Fruit fly (Drosophila melanogaster) S2 (cell line): Measurements from ENCODE around the gene CG12581.

ENCODE experiments used
- CG8478 ChIP-seq: fragments of >200 bp; optimal IDR thresholded peaks from 2 replicates; lab custom pipeline; 2018
- CTCF ChIP-seq, 2 experiments: fragments of >200 bp; optimal IDR thresholded peaks; 2 replicates each; lab custom pipeline; 2018

Gene CG12581

dm6 chr3R:4214038-4214437, 39.6 kb downstream of the CG12581 start:
- TF ChIP-seq CTCF (optimal IDR thresholded peaks at IDR 0.05; lab: Kevin White, UChicago) (no peak), CG8478 (lab: Kevin White, UChicago) (no peak)

DNA sequence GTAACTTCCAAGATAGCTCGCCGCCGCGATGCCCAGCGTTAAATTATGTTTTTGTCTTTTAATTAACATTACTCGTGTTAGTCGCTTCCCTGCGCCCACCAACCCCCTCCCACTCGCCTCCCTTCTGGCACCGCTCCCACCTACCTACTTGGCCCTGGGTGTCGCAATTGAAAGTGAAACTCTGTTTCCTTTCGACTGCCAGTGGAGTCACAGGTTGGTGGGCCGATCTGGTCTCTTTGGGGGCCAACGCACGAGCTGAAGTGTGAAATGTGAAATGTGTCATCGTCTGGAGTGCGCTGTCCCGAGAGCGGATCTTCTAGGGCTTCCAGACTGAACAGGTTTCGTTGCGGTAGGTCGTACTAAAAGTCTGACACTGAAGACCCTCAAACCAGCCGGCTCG, 40.2 kb downstream of the CG12581 start:
- TF ChIP-seq CG8478 (lab: Kevin White, UChicago): no peak
- TF ChIP-seq CTCF (optimal IDR thresholded peaks at IDR 0.05; lab: Kevin White, UChicago): no peak

- TF ChIP-seq CG8478 (lab: Kevin White, UChicago) (no peak), CTCF (optimal IDR thresholded peaks at IDR 0.05; lab: Kevin White, UChicago) (no peak)
Observed at dm6 chr3R:4215264-4215993, 41.0 kb downstream of the CG12581 start, which contains the start of gene CG14636. TSS of gene CG14636 (minus strand) at chr3R:4215314.

dm6 chr3R:4220030-4220429, 45.6 kb downstream of the CG12581 start, which contains the start of gene CG31516:
TSS of gene CG31516 (minus strand) at chr3R:4220130.
- no peak for TF ChIP-seq CG8478 (lab: Kevin White, UChicago)
- TF ChIP-seq CTCF (optimal IDR thresholded peaks at IDR 0.05; lab: Kevin White, UChicago): no peak

- no peak for TF ChIP-seq CG8478 (lab: Kevin White, UChicago)
- peak; percentile 59 to 60 for TF ChIP-seq CTCF (optimal IDR thresholded peaks at IDR 0.05; lab: Kevin White, UChicago)
Observed at dm6 chr3R:4220780-4221179, 46.3 kb downstream of the CG12581 start.

DNA sequence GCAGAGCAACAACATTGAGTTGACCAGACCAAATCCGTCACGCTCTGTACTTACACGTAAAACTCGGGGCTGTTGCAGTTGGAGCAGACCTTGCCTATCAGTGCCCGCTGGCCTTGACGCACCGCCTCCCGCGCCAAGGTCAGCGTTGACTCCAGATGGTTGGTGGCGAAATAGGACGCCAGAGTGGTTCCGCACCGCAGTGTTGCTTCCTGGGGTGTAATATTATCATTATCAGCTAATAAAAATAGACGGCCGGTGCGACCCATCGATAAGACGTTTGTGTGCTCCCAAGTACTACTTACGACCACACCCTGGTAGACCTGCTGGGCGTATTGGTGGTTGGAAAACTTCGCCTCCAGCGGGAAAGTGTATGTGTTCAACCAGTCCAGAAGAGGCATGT, 54.0 kb downstream of the CG12581 start:
- TF ChIP-seq CTCF (optimal IDR thresholded peaks at IDR 0.05; lab: Kevin White, UChicago) (no peak), CG8478 (lab: Kevin White, UChicago) (no peak)

- TF ChIP-seq CTCF (optimal IDR thresholded peaks at IDR 0.05; lab: Kevin White, UChicago) (no peak), CG8478 (lab: Kevin White, UChicago) (no peak)
Observed at dm6 chr3R:4229137-4229764, 54.8 kb downstream of the CG12581 start, which contains the start of gene DhpD. TSS of gene DhpD (minus strand) at chr3R:4229238.

DNA sequence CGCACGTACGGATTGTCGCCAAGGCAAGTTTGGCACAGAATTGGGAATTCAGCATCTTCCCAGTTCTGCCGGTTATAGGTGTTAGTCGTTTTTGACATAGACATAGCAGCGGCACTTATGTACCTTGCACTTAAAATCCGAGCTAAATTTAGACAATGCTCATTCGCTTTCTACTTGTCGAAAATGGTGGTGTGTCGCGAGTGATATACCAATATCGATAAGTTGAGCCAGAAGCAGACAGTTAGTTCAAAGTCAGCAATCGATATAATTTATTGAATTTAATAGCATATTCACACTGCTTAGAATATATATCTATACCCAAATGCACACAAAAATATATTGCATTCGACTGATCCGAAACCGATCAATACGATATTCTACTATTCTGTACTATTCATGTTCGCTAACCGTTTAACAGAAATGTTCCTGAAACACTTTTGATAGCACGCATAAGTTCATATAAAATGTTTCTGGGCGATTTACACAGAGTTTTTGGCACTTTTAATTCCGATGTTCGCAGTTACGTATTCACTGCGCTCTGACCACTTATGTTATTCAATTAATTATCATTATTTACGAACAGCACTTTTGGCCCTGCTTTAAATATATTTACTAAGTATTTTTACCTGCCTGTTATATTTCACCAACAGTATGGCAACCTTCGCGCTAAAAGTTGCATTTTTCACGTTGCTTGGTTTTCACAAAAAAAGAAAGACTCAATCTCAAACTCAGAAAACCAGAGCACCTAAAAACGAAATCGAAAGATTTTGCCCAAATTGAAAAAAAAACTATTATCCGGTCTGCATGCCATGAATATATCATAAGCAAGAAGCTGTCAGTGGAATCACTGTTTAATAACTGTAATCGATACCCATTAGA, 57.9 kb downstream of the CG12581 start, which contains the start of gene CG14641:
CG14641 (minus strand) TSS at position 204 of the 879 bp plus-strand sequence.
- TF ChIP-seq CTCF (optimal IDR thresholded peaks at IDR 0.05; lab: Kevin White, UChicago): no peak
- TF ChIP-seq CG8478 (lab: Kevin White, UChicago): no peak

DNA sequence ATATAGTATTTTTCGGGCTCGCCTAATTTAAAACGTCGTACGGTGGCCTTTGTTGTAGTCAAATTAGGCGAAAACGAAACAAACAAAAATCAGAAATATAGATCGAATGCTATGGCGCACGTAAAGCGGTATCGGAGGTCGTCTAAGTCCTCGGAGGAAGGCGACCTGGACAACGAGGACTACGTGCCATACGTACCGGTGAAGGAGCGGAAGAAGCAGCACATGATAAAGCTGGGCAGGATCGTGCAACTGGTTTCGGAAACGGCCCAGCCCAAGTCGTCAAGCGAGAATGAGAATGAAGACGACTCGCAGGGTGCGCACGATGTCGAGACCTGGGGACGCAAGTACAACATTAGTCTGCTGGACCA, 58.6 kb downstream of the CG12581 start, which contains the start of gene abs:
abs (plus strand) TSS at position 30 of the 368 bp plus-strand sequence.
- no peak for TF ChIP-seq CTCF (optimal IDR thresholded peaks at IDR 0.05; lab: Kevin White, UChicago)
- TF ChIP-seq CG8478 (lab: Kevin White, UChicago): no peak

- TF ChIP-seq CTCF (optimal IDR thresholded peaks at IDR 0.05; lab: Kevin White, UChicago) (no peak), CG8478 (lab: Kevin White, UChicago) (no peak)
Observed at dm6 chr3R:4234991-4235553, 60.6 kb downstream of the CG12581 start, which contains the start of gene Gel. TSS of gene Gel (plus strand) at chr3R:4235217.
